Worm (Caenorhabditis elegans): Measurements from ENCODE around the gene nhr-66.

DNA sequence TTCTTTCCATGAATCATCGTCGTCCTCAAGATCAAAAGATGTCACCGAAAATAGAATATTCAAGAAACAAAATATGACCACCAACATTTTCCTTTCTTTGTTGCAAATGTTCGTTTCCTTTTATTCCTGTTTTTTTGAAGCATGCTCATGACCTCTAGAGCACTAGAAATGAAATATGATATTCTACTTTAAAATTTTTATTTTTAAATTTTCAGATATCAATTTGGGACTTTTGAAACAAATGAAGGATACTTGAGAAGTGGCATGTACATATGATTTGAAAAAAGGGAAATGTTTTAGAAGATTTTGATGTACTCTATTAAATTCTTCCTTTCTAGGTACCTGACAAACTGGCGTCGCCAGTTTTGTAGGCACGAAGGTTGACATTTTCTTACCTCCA is 38.8 kb upstream of the nhr-66 start, which contains the start of gene K07H8.11:
- no peak for TF ChIP-seq ama-1 (optimal IDR thresholded peaks at IDR 0.05)
- TF ChIP-seq ceh-82 (tag; optimal IDR thresholded peaks at IDR 0.05), result no peak
- TF ChIP-seq mdl-1 (tag; optimal IDR thresholded peaks at IDR 0.05), result no peak
- TF ChIP-seq lsy-2 (tag; optimal IDR thresholded peaks at IDR 0.05), result no peak
- no peak for TF ChIP-seq crh-2 (tag; optimal IDR thresholded peaks at IDR 0.05)
- TF ChIP-seq zag-1 (tag; optimal IDR thresholded peaks at IDR 0.05), result no peak
- no peak for TF ChIP-seq mbf-1 (tag; optimal IDR thresholded peaks at IDR 0.05)
- no peak for TF ChIP-seq ztf-4 (tag; optimal IDR thresholded peaks at IDR 0.05)
- TF ChIP-seq ztf-11 (tag; optimal IDR thresholded peaks at IDR 0.05), result no peak
